Worm (Caenorhabditis elegans) whole organism, L4/young adult: ENCODE results near the gene K06A9.3.

ENCODE experiments used
- W03F9.2 ChIP-seq: fragments of 150-350 bp; optimal IDR thresholded peaks from 2 replicates; lab custom pipeline; 2014; ENCODE audit warnings: missing biosample characterization, missing genetic modification characterization
- dao-5 ChIP-seq: sonication (generic microtip); optimal IDR thresholded peaks from 2 replicates; lab custom pipeline; 2016; ENCODE audit warnings: missing genotype, missing genetic modification characterization, moderate library complexity, missing compliant biosample characterization

- TF ChIP-seq W03F9.2 = no peak
- no peak for TF ChIP-seq dao-5 (tag; lab: Kevin White, UChicago)
Observed at ce11 chrX:1494256-1494655, 40.9 kb downstream of the K06A9.3 start, which contains the start of gene F09E10.5.
